Worm (Caenorhabditis elegans): ENCODE measurements around the gene aagr-2.
A peak's percentile ranks its signal among the peaks of the same experiment; 100 is the strongest.

aagr-2 gene

DNA sequence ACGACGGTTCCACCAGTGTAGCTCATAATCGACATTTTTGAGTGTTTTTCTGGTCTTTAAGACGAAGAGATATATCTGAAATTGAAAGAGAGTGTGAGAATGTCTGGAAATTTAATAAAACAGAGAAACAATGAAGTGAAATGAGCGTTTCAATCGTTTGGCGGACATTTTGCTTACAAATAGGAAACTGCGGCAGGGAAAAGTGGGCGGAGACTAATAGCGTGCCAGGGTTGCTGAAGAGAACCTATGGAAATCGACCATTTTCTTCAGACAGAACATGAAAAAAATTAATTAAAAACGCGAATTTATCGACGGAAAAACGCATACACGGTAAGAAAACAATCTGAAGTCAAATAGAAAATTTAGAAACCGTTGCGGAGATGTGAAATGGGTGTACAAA, 30.3 kb upstream of the aagr-2 start, which contains the start of gene pbs-3 (continued):
- TF ChIP-seq C17E4.6 (GFP tag; IDR thresholded peaks at IDR 0.05), result no peak
- TF ChIP-seq F49E8.2 (tag; optimal IDR thresholded peaks at IDR 0.05; ENCODE audit: insufficient read depth), result peak; percentile 48
- TF ChIP-seq F57C9.4 (tag; optimal IDR thresholded peaks at IDR 0.05), result no peak
- no peak for TF ChIP-seq K11D2.4 (GFP tag; IDR thresholded peaks at IDR 0.05)
- no peak for TF ChIP-seq unc-62 (GFP tag; optimal IDR thresholded peaks at IDR 0.05)
- TF ChIP-seq ceh-40 (GFP tag; IDR thresholded peaks at IDR 0.05), result no peak
- peak; percentile 1 for TF ChIP-seq rpc-1 (optimal IDR thresholded peaks at IDR 0.05)
- TF ChIP-seq rpc-1 (tag; optimal IDR thresholded peaks at IDR 0.05), result no peak
- peak; percentile 41; the same call in 1 of the 2 replicates for TF ChIP-seq pbrm-1 (GFP tag; IDR thresholded peaks at IDR 0.05)
- peak; percentile 31; the same call in 1 of the 2 replicates for TF ChIP-seq Y53G8AR.9 (GFP tag; conservative IDR thresholded peaks at IDR 0.05)
- no peak for TF ChIP-seq F55B11.4 (tag; optimal IDR thresholded peaks at IDR 0.05; ENCODE audit: borderline replicate concordance, insufficient read depth)
- TF ChIP-seq lsl-1 (GFP tag; optimal IDR thresholded peaks at IDR 0.05), result peak; percentile 30
- no peak for TF ChIP-seq xnd-1 (tag; optimal IDR thresholded peaks at IDR 0.05)
- TF ChIP-seq lin-35 (GFP tag; optimal IDR thresholded peaks at IDR 0.05), result peak in 1 of 3 experiments; percentile 27
- no peak for TF ChIP-seq snpc-4 (GFP tag; optimal IDR thresholded peaks at IDR 0.05)
- TF ChIP-seq snpc-4 (tag; optimal IDR thresholded peaks at IDR 0.05), result peak in 1 of 4 experiments; percentile 16
- TF ChIP-seq T26A5.8 (tag; optimal IDR thresholded peaks at IDR 0.05), result no peak

- TF ChIP-seq cebp-1 (GFP tag; IDR thresholded peaks at IDR 0.05), result no peak
- TF ChIP-seq cebp-1 (tag; optimal IDR thresholded peaks at IDR 0.05), result peak; percentile 27
- 0 out of 2 replicates have a peak, but pooled peaks have one; percentile 30 for TF ChIP-seq B0336.3 (GFP tag; IDR thresholded peaks at IDR 0.05)
- no peak for TF ChIP-seq ceh-27 (GFP tag; optimal IDR thresholded peaks at IDR 0.05)
- 0 out of 2 replicates have a peak, but pooled peaks have one; percentile 9 for TF ChIP-seq ekl-4 (GFP tag; IDR thresholded peaks at IDR 0.05)
- TF ChIP-seq madf-6 (GFP tag; IDR thresholded peaks at IDR 0.05), result peak; percentile 50
- no peak for TF ChIP-seq snpc-4 (GFP tag; optimal IDR thresholded peaks at IDR 0.05)
- peak in 1 of 4 experiments; percentile 7 for TF ChIP-seq snpc-4 (tag; optimal IDR thresholded peaks at IDR 0.05)
- no peak for TF ChIP-seq F33H1.4 (GFP tag; IDR thresholded peaks at IDR 0.05)
- no peak for TF ChIP-seq F49E8.2 (tag; optimal IDR thresholded peaks at IDR 0.05; ENCODE audit: insufficient read depth)
- peak; percentile 24; the same call in 1 of the 2 replicates for TF ChIP-seq Y53G8AR.9 (GFP tag; conservative IDR thresholded peaks at IDR 0.05)
- peak; percentile 82; the same call in 1 of the 2 replicates for TF ChIP-seq madf-3 (GFP tag; IDR thresholded peaks at IDR 0.05)
- TF ChIP-seq tbp1 (GFP tag; optimal IDR thresholded peaks at IDR 0.05), result peak; percentile 7
- 0 out of 2 replicates have a peak, but pooled peaks have one; percentile 20 for TF ChIP-seq C06A6.2 (GFP tag; conservative IDR thresholded peaks at IDR 0.05)
- TF ChIP-seq snpc-3.4 (tag; optimal IDR thresholded peaks at IDR 0.05), result peak; percentile 21
These were observed 29.3 kb upstream of the aagr-2 start for ce11 chrII:4954099-4954959.

- TF ChIP-seq Y79H2A.3 (GFP tag; conservative IDR thresholded peaks at IDR 0.05) (no peak), F37B4.10 (GFP tag; IDR thresholded peaks at IDR 0.05) (no peak), attf-6 (GFP tag; IDR thresholded peaks at IDR 0.05) (no peak), efl-1 (GFP tag; optimal IDR thresholded peaks at IDR 0.05) (no peak), ets-4 (GFP tag; optimal IDR thresholded peaks at IDR 0.05) (no peak), somi-1 (GFP tag; optimal IDR thresholded peaks at IDR 0.05) (no peak), F49E8.2 (tag; optimal IDR thresholded peaks at IDR 0.05; ENCODE audit: insufficient read depth) (no peak), egrh-3 (GFP tag; IDR thresholded peaks at IDR 0.05) (no peak), lin-26 (GFP tag; IDR thresholded peaks at IDR 0.05) (no peak), snpc-4 (GFP tag; optimal IDR thresholded peaks at IDR 0.05) (no peak), snpc-4 (tag; optimal IDR thresholded peaks at IDR 0.05) (no peak), pbrm-1 (GFP tag; IDR thresholded peaks at IDR 0.05) (no peak), F52B5.7 (tag; optimal IDR thresholded peaks at IDR 0.05) (no peak), Y53F4B.3 (GFP tag; IDR thresholded peaks at IDR 0.05) (no peak), egl-18 (GFP tag; IDR thresholded peaks at IDR 0.05) (no peak)
These were observed 28.2 kb upstream of the aagr-2 start, which contains the start of gene ndx-3 for ce11 chrII:4953289-4953688. TSS of gene ndx-3 (plus strand) at chrII:4953589.

Measured in whole organism, young adult.